Worm (Caenorhabditis elegans): ENCODE data around the gene Y70C5B.2.
"Not testable (repeated sequence)": the region's sequence is repeated elsewhere in the genome, so short reads cannot be mapped to it uniquely, and the experiment has no call there.

Y70C5B.2 gene

DNA sequence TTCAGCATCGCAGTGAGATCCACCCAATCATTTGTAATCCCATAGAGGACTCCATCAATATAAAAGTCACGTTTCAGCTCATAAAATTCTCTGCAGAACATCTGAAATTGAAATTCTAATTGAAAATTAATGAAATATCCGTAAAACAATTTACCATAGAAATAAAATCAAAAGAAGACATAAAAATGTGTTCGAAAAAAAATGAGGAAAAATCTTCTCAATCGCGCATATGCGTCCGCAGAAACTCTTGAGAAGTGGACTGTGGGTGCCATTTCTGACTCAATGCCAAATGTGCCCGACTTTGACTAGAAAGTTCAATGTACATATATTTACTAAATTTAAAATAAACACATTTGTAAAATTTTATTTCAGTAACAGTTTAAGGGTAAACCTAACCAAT is 7.8 kb upstream of the Y70C5B.2 start, which contains the start of gene F14F8.9:
F14F8.9 (minus strand) TSS at position 101 of the 400 bp plus-strand sequence.
- no peak for TF ChIP-seq attf-4 (tag; optimal IDR thresholded peaks at IDR 0.05)
- TF ChIP-seq nhr-42 (GFP tag; IDR thresholded peaks at IDR 0.05) = no peak
- TF ChIP-seq aha-1 (tag) = no peak
- TF ChIP-seq set-16 (GFP tag; IDR thresholded peaks at IDR 0.05) = no peak
- TF ChIP-seq F10B5.3 (tag; optimal IDR thresholded peaks at IDR 0.05) = no peak
- TF ChIP-seq T26A8.4 (GFP tag; IDR thresholded peaks at IDR 0.05) = no peak
- no peak for TF ChIP-seq dmd-6 (GFP tag; IDR thresholded peaks at IDR 0.05)
- no peak for TF ChIP-seq nhr-237 (tag; optimal IDR thresholded peaks at IDR 0.05)

DNA sequence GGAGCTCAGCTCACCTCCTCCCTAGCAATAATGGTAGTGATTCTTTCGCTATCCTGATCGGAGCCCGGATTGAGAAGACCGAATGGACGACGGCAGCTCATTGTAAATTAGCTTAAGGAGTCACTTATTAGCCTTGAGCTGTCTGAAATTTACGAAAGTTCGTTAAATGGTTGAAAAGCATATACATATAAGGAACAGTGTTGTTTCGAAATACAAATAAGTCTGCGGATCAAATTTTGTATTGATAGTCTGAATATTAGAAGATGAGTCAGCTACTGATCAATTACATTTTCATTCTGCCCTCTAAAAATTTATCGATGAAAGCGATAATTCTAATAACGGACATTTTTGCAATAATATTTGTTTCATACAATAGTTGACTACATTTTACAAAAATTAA is 5.9 kb upstream of the Y70C5B.2 start, which contains the start of gene F14F8.14:
F14F8.14 (minus strand) TSS at position 101 of the 400 bp plus-strand sequence.
- TF ChIP-seq ceh-44 (GFP tag; IDR thresholded peaks at IDR 0.05) = no peak
- no peak for TF ChIP-seq nhr-48 (tag; optimal IDR thresholded peaks at IDR 0.05)
- no peak for TF ChIP-seq ceh-28 (tag; optimal IDR thresholded peaks at IDR 0.05)
- TF ChIP-seq zfp-3 (GFP tag; conservative IDR thresholded peaks at IDR 0.05) = no peak
- TF ChIP-seq lin-38 (GFP tag; IDR thresholded peaks at IDR 0.05) = no peak
- no peak for TF ChIP-seq unc-62 (GFP tag; optimal IDR thresholded peaks at IDR 0.05 in 1 of 2)
- no peak for TF ChIP-seq unc-62 (tag; optimal IDR thresholded peaks at IDR 0.05)
- no peak for TF ChIP-seq nhr-10 (tag; optimal IDR thresholded peaks at IDR 0.05)
- no peak for TF ChIP-seq nhr-6 (tag; optimal IDR thresholded peaks at IDR 0.05)
- TF ChIP-seq lin-29 (GFP tag; IDR thresholded peaks at IDR 0.05) = no peak
- TF ChIP-seq dve-1 (tag; optimal IDR thresholded peaks at IDR 0.05; ENCODE audit: insufficient read depth) = no peak
- no peak for TF ChIP-seq mxl-2 (GFP tag; conservative IDR thresholded peaks at IDR 0.05)
- TF ChIP-seq R02D3.7 (tag; optimal IDR thresholded peaks at IDR 0.05) = no peak
- TF ChIP-seq attf-4 (tag; optimal IDR thresholded peaks at IDR 0.05) = no peak
- TF ChIP-seq egl-43 (GFP tag; IDR thresholded peaks at IDR 0.05) = no peak
- TF ChIP-seq lin-39 (tag; optimal IDR thresholded peaks at IDR 0.05) = no peak
- TF ChIP-seq saeg-2 (GFP tag; IDR thresholded peaks at IDR 0.05) = no peak
- TF ChIP-seq F37D6.2 (tag; optimal IDR thresholded peaks at IDR 0.05) = no peak

DNA sequence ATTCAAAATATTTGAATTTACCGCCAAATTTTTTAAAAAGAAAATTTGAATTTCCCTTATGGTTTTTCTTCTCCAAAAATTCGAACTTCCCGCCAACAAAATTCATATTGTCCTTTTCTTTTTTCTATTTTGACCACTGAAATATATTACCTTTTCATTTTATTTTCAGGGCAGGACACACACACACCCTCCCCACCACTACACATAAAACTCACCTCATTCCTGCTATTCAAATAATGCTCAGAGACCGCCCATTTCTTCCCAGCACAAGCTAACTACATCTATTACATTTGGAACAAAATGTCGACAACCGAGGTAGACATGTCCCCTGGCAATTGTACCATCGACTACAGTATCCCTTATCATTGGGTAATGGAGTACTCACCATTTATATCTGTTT is 6.5 kb downstream of the Y70C5B.2 start, which contains the start of gene W06G6.15:
W06G6.15 (plus strand) TSS at position 301 of the 400 bp plus-strand sequence.
- not testable (repeated sequence) for TF ChIP-seq aha-1 (tag); dve-1 (tag; optimal IDR thresholded peaks at IDR 0.05; ENCODE audit: insufficient read depth); nhr-28 (tag; optimal IDR thresholded peaks at IDR 0.05)

DNA sequence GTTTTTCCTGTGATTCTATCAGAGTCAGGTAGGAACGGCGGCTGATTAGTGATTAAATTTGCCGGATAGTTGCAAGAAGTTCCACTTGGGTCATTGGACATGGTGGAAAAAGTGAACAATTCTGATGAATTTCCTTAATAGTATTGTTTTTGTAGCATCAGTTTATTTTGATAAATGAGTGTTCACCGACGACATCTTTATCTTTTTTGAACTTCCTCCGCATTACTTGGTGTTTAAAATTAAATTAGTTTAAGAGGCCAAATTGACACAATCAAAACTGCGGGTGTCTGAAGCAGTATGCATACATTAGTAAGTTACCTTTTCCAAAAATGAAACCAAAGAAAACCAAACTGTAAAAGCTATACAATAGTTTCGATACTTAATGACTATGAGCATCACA is 11.5 kb downstream of the Y70C5B.2 start, which contains the start of gene W06G6.11:
W06G6.11 (minus strand) TSS at position 101 of the 400 bp plus-strand sequence.
- TF ChIP-seq ztf-7 (tag; optimal IDR thresholded peaks at IDR 0.05); ceh-44 (GFP tag; IDR thresholded peaks at IDR 0.05); Y75B8A.6 (GFP tag; IDR thresholded peaks at IDR 0.05): not testable (repeated sequence)

DNA sequence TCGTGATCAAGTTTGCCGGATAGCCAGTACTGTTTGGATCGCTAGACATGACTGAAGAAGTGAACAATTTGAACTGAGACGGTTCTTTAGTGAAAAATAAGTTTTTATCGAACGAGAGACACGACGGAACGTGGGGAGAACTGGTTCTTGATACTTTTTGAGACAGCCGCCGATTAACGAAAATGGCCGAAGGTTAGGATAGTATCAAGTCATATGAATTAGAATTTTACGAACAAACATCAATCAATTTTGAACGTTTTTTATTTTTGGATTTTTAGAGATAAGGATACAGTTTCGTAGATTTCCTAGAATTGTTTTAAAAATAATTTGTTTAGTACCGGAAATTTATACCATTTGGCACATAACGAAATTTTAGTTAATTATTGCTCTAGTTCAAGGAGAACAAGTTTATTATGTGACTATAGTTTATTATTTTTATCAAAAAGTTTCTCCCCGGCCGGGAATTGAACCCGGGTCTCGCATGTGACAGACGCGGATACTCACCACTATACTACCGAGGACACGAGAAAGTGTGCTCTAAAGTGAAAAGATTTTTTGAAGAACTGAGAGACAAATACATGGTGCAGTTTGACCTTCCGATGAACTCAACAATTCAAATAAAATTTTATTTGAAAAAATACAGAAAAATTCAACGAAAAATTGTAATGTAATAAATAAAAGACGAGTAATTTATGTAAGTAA is 12.2 kb downstream of the Y70C5B.2 start, which contains the start of gene W06G6.20:
W06G6.20 (minus strand) TSS at position 51 of the 702 bp plus-strand sequence.
- TF ChIP-seq zag-1 (tag; optimal IDR thresholded peaks at IDR 0.05) = no peak
- no peak for TF ChIP-seq lin-1 (GFP tag; IDR thresholded peaks at IDR 0.05)
- TF ChIP-seq nhr-41 (GFP tag; IDR thresholded peaks at IDR 0.05) = no peak
- TF ChIP-seq mxl-2 (GFP tag; conservative IDR thresholded peaks at IDR 0.05) = no peak
- no peak for TF ChIP-seq zfp-3 (GFP tag; conservative IDR thresholded peaks at IDR 0.05)
- TF ChIP-seq ctbp-1 (GFP tag; IDR thresholded peaks at IDR 0.05) = no peak
- no peak for TF ChIP-seq nhr-25 (tag; optimal IDR thresholded peaks at IDR 0.05; ENCODE audit: borderline replicate concordance, insufficient read depth)
- TF ChIP-seq ama-1 (optimal IDR thresholded peaks at IDR 0.05) = no peak
- TF ChIP-seq tra-1 (GFP tag; IDR thresholded peaks at IDR 0.05) = no peak
- no peak for TF ChIP-seq daf-19 (GFP tag; conservative IDR thresholded peaks at IDR 0.05)
- no peak for TF ChIP-seq lin-15B (tag; optimal IDR thresholded peaks at IDR 0.05)
- TF ChIP-seq F37D6.2 (tag; optimal IDR thresholded peaks at IDR 0.05) = no peak
- no peak for TF ChIP-seq unc-62 (GFP tag; optimal IDR thresholded peaks at IDR 0.05 in 1 of 2)
- TF ChIP-seq unc-62 (tag; optimal IDR thresholded peaks at IDR 0.05) = no peak
- TF ChIP-seq skn-1 (tag; optimal IDR thresholded peaks at IDR 0.05) = no peak
- 0 out of 2 replicates have a peak, but pooled peaks have one; percentile 23 for TF ChIP-seq egl-43 (GFP tag; IDR thresholded peaks at IDR 0.05)
- no peak for TF ChIP-seq zip-2 (tag; optimal IDR thresholded peaks at IDR 0.05)
- no peak for TF ChIP-seq nhr-11 (tag; optimal IDR thresholded peaks at IDR 0.05)
- TF ChIP-seq lin-38 (GFP tag; IDR thresholded peaks at IDR 0.05) = peak; percentile 54
- TF ChIP-seq ztf-7 (tag; optimal IDR thresholded peaks at IDR 0.05) = no peak
- no peak for TF ChIP-seq Y5F2A.4 (GFP tag; optimal IDR thresholded peaks at IDR 0.05)
- TF ChIP-seq mdt-29 (GFP tag; IDR thresholded peaks at IDR 0.05) = 0 out of 2 replicates have a peak, but pooled peaks have one; percentile 16
- no peak; the same call in 1 of the 2 replicates for TF ChIP-seq vab-7 (GFP tag; IDR thresholded peaks at IDR 0.05)
